Worm (Caenorhabditis elegans): Measurements from ENCODE around the gene E04F6.8.

The E04F6.8 gene

ce11 chrII:7197434-7197833, 13.7 kb downstream of the E04F6.8 start:
- TF ChIP-seq aha-1 (tag), result peak; percentile 95
- TF ChIP-seq dmd-8 (GFP tag; IDR thresholded peaks at IDR 0.05), result 0 out of 2 replicates have a peak, but pooled peaks have one; percentile 55
- TF ChIP-seq mep-1 (tag; optimal IDR thresholded peaks at IDR 0.05), result peak; percentile 29
- no peak for TF ChIP-seq zfp-3 (GFP tag; conservative IDR thresholded peaks at IDR 0.05)
- no peak for TF ChIP-seq daf-16 (GFP tag; optimal IDR thresholded peaks at IDR 0.05)
- peak; percentile 14 for TF ChIP-seq daf-16 (tag; optimal IDR thresholded peaks at IDR 0.05)
- no peak for TF ChIP-seq arid-1 (GFP tag; conservative IDR thresholded peaks at IDR 0.05)
- TF ChIP-seq lin-38 (GFP tag; IDR thresholded peaks at IDR 0.05), result peak; percentile 17; the same call in 1 of the 2 replicates

ce11 chrII:7196040-7196439, 15.1 kb downstream of the E04F6.8 start, which contains the start of gene maoc-1:
Gene maoc-1, plus strand, starts transcription at chrII:7196276.
- no peak for TF ChIP-seq F49E8.2 (tag; optimal IDR thresholded peaks at IDR 0.05; ENCODE audit: borderline replicate concordance)
- no peak for TF ChIP-seq F26F4.8 (GFP tag; conservative IDR thresholded peaks at IDR 0.05)
- TF ChIP-seq mxl-2 (GFP tag; conservative IDR thresholded peaks at IDR 0.05), result no peak
- no peak for TF ChIP-seq lin-39 (tag; optimal IDR thresholded peaks at IDR 0.05)
- no peak for TF ChIP-seq Y75B8A.6 (GFP tag; IDR thresholded peaks at IDR 0.05)
- no peak for TF ChIP-seq Y48G9A.11 (GFP tag; IDR thresholded peaks at IDR 0.05)
- peak in 1 of 2 experiments; percentile 5 for TF ChIP-seq lsy-2 (tag; optimal IDR thresholded peaks at IDR 0.05)
- no peak for TF ChIP-seq spr-1 (tag; optimal IDR thresholded peaks at IDR 0.05)
- no peak for TF ChIP-seq skn-1 (tag; optimal IDR thresholded peaks at IDR 0.05)
- peak; percentile 24 for TF ChIP-seq dve-1 (tag; optimal IDR thresholded peaks at IDR 0.05; ENCODE audit: insufficient read depth)
- no peak for TF ChIP-seq unc-39 (tag; optimal IDR thresholded peaks at IDR 0.05)
- TF ChIP-seq lin-29 (GFP tag; IDR thresholded peaks at IDR 0.05), result no peak
- no peak for TF ChIP-seq nhr-76 (tag; optimal IDR thresholded peaks at IDR 0.05)
- no peak for TF ChIP-seq nhr-42 (GFP tag; IDR thresholded peaks at IDR 0.05)
- no peak for TF ChIP-seq tag-97 (GFP tag; IDR thresholded peaks at IDR 0.05)
- TF ChIP-seq zag-1 (tag; optimal IDR thresholded peaks at IDR 0.05), result no peak
- TF ChIP-seq nhr-111 (GFP tag; optimal IDR thresholded peaks at IDR 0.05), result no peak
- no peak for TF ChIP-seq pqm-1 (tag; optimal IDR thresholded peaks at IDR 0.05)
- TF ChIP-seq pha-4 (GFP tag; IDR thresholded peaks at IDR 0.05), result 0 out of 2 replicates have a peak, but pooled peaks have one; percentile 40
- TF ChIP-seq pha-4 (tag; optimal IDR thresholded peaks at IDR 0.05), result no peak
- TF ChIP-seq T26A8.4 (GFP tag; IDR thresholded peaks at IDR 0.05), result no peak
- peak in 1 of 2 experiments; percentile 21 for TF ChIP-seq mdl-1 (tag; optimal IDR thresholded peaks at IDR 0.05)
- no peak for TF ChIP-seq zip-11 (GFP tag; IDR thresholded peaks at IDR 0.05)
- TF ChIP-seq mes-2 (tag; optimal IDR thresholded peaks at IDR 0.05; ENCODE audit: poor library complexity, severe bottlenecking), result peak; percentile 7
- no peak for TF ChIP-seq zip-2 (tag; optimal IDR thresholded peaks at IDR 0.05)
- no peak for TF ChIP-seq lin-15B (tag; optimal IDR thresholded peaks at IDR 0.05)
- no peak for TF ChIP-seq daf-19 (GFP tag; conservative IDR thresholded peaks at IDR 0.05)
- no peak for TF ChIP-seq nhr-48 (tag; optimal IDR thresholded peaks at IDR 0.05)
- TF ChIP-seq zfp-3 (GFP tag; conservative IDR thresholded peaks at IDR 0.05), result no peak
- no peak for TF ChIP-seq spr-3 (GFP tag; optimal IDR thresholded peaks at IDR 0.05)
- TF ChIP-seq ztf-7 (tag; optimal IDR thresholded peaks at IDR 0.05), result no peak
- TF ChIP-seq egl-43 (GFP tag; IDR thresholded peaks at IDR 0.05), result no peak
- TF ChIP-seq hlh-11 (tag; optimal IDR thresholded peaks at IDR 0.05), result peak; percentile 33
- no peak for TF ChIP-seq Y105C5A.15 (GFP tag; IDR thresholded peaks at IDR 0.05)
- TF ChIP-seq nhr-77 (tag; optimal IDR thresholded peaks at IDR 0.05), result peak; percentile 37
- peak; percentile 95 for TF ChIP-seq nhr-28 (tag; optimal IDR thresholded peaks at IDR 0.05)
- TF ChIP-seq hif-1 (tag; optimal IDR thresholded peaks at IDR 0.05), result no peak
- no peak for TF ChIP-seq duxl-1 (tag; optimal IDR thresholded peaks at IDR 0.05; ENCODE audit: poor library complexity)
- TF ChIP-seq daf-16 (GFP tag; optimal IDR thresholded peaks at IDR 0.05), result no peak
- TF ChIP-seq daf-16 (tag; optimal IDR thresholded peaks at IDR 0.05), result peak; percentile 75
- TF ChIP-seq nhr-25 (tag; optimal IDR thresholded peaks at IDR 0.05; ENCODE audit: borderline replicate concordance, insufficient read depth), result no peak

Measured in whole organism, L4 larva.